Worm (Caenorhabditis elegans): ENCODE measurements around the gene C17C3.1.

Gene C17C3.1

ce11 chrII:5589690-5590089 is 19.3 kb downstream of the C17C3.1 start, which contains the start of gene C17G10.13:
C17G10.13 (minus strand) TSS chrII:5589790.
- TF ChIP-seq F10E7.11 (tag; optimal IDR thresholded peaks at IDR 0.05) (no peak), ceh-100 (GFP tag; IDR thresholded peaks at IDR 0.05) (no peak), ceh-40 (GFP tag; IDR thresholded peaks at IDR 0.05) (no peak), bed-1 (GFP tag; IDR thresholded peaks at IDR 0.05) (no peak), hmg-1.2 (GFP tag; IDR thresholded peaks at IDR 0.05) (no peak)

ce11 chrII:5591558-5591957 is 21.2 kb downstream of the C17C3.1 start:
- TF ChIP-seq hsf-1 (GFP tag; IDR thresholded peaks at IDR 0.05) (0 out of 2 replicates have a peak, but pooled peaks have one; percentile 41), tbp1 (GFP tag; optimal IDR thresholded peaks at IDR 0.05) (no peak)

- TF ChIP-seq F39B2.1 (GFP tag; IDR thresholded peaks at IDR 0.05) (no peak), hrde-1 (tag; optimal IDR thresholded peaks at IDR 0.05; ENCODE audit: borderline replicate concordance) (no peak), dpff-1 (tag; optimal IDR thresholded peaks at IDR 0.05) (no peak), atf-7 (tag; optimal IDR thresholded peaks at IDR 0.05) (no peak), hlh-26 (GFP tag; conservative IDR thresholded peaks at IDR 0.05) (no peak), hsf-1 (GFP tag; IDR thresholded peaks at IDR 0.05) (no peak), ztf-28 (GFP tag; IDR thresholded peaks at IDR 0.05) (no peak), ztf-22 (GFP tag; optimal IDR thresholded peaks at IDR 0.05) (no peak), tbx-9 (tag; optimal IDR thresholded peaks at IDR 0.05; ENCODE audit: borderline replicate concordance) (no peak), nfyb-1 (GFP tag; IDR thresholded peaks at IDR 0.05) (no peak), F33H1.4 (GFP tag; IDR thresholded peaks at IDR 0.05) (no peak)
Measured at ce11 chrII:5592857-5593256, 22.5 kb downstream of the C17C3.1 start.

- peak; percentile 70 for TF ChIP-seq dox-1 (GFP tag; IDR thresholded peaks at IDR 0.05)
- TF ChIP-seq F57C9.4 (tag; optimal IDR thresholded peaks at IDR 0.05): no peak
- no peak for TF ChIP-seq hlh-26 (GFP tag; conservative IDR thresholded peaks at IDR 0.05)
- TF ChIP-seq akir-1 (GFP tag; optimal IDR thresholded peaks at IDR 0.05): peak; percentile 34
- TF ChIP-seq zfh-2 (GFP tag; conservative IDR thresholded peaks at IDR 0.05): peak; percentile 67; the same call in 1 of the 2 replicates
- peak; percentile 50; the same call in 1 of the 2 replicates for TF ChIP-seq K11D2.4 (GFP tag; IDR thresholded peaks at IDR 0.05)
- no peak for TF ChIP-seq F57A8.1 (GFP tag; optimal IDR thresholded peaks at IDR 0.05)
- TF ChIP-seq nhr-179 (tag; optimal IDR thresholded peaks at IDR 0.05): no peak
- TF ChIP-seq tlf-1 (GFP tag; optimal IDR thresholded peaks at IDR 0.05): no peak
- TF ChIP-seq unc-62 (GFP tag; optimal IDR thresholded peaks at IDR 0.05): no peak
- no peak for TF ChIP-seq cebp-2 (GFP tag; IDR thresholded peaks at IDR 0.05)
- no peak for TF ChIP-seq madf-6 (GFP tag; IDR thresholded peaks at IDR 0.05)
- TF ChIP-seq B0019.2 (GFP tag; conservative IDR thresholded peaks at IDR 0.05): no peak
- no peak for TF ChIP-seq zim-3 (tag; optimal IDR thresholded peaks at IDR 0.05)
- TF ChIP-seq nfya-2 (GFP tag; IDR thresholded peaks at IDR 0.05): no peak
- TF ChIP-seq atf-7 (tag; optimal IDR thresholded peaks at IDR 0.05): no peak
- no peak for TF ChIP-seq attf-3 (GFP tag; conservative IDR thresholded peaks at IDR 0.05)
- no peak for TF ChIP-seq hsf-1 (GFP tag; IDR thresholded peaks at IDR 0.05)
- TF ChIP-seq nhr-120 (GFP tag; IDR thresholded peaks at IDR 0.05): no peak
- no peak for TF ChIP-seq lag-1 (GFP tag; IDR thresholded peaks at IDR 0.05)
- TF ChIP-seq ztf-22 (GFP tag; optimal IDR thresholded peaks at IDR 0.05): no peak
- no peak for TF ChIP-seq ztf-25 (GFP tag; IDR thresholded peaks at IDR 0.05)
- no peak for TF ChIP-seq unc-130 (GFP tag; optimal IDR thresholded peaks at IDR 0.05)
- TF ChIP-seq die-1 (tag; optimal IDR thresholded peaks at IDR 0.05): no peak
- peak; percentile 16 for TF ChIP-seq K12H6.12 (tag; optimal IDR thresholded peaks at IDR 0.05)
- TF ChIP-seq ceh-100 (GFP tag; IDR thresholded peaks at IDR 0.05): peak; percentile 52; the same call in 1 of the 2 replicates
- TF ChIP-seq bed-1 (GFP tag; IDR thresholded peaks at IDR 0.05): no peak
- no peak for TF ChIP-seq T07F8.4 (tag; optimal IDR thresholded peaks at IDR 0.05)
- TF ChIP-seq somi-1 (GFP tag; optimal IDR thresholded peaks at IDR 0.05): peak; percentile 57
- no peak for TF ChIP-seq cebp-1 (GFP tag; IDR thresholded peaks at IDR 0.05)
- peak; percentile 76 for TF ChIP-seq cebp-1 (tag; optimal IDR thresholded peaks at IDR 0.05)
- no peak for TF ChIP-seq ztf-6 (GFP tag; IDR thresholded peaks at IDR 0.05)
- peak; percentile 29 for TF ChIP-seq ztf-26 (tag; optimal IDR thresholded peaks at IDR 0.05)
Measured at ce11 chrII:5593377-5593932, 23.1 kb downstream of the C17C3.1 start, which contains the start of gene cdc-14. cdc-14 (minus strand) TSS chrII:5593427.
